Fruit fly (Drosophila melanogaster) whole organism, adult: ENCODE data around the gene Trp1.

Experiments
- CG11617 ChIP-seq: fragments of 200-800 bp; sonication (Bioruptor generic); optimal IDR thresholded peaks from 2 replicates; lab custom pipeline; 2017; ENCODE audit warnings: mild to moderate bottlenecking, missing biosample characterization, missing genetic modification reagents, missing genetic modification characterization
- CG12768 ChIP-seq: fragments of 200-800 bp; sonication (Bioruptor generic); optimal IDR thresholded peaks from 2 replicates; lab custom pipeline; 2017; ENCODE audit warnings: missing biosample characterization, missing genetic modification characterization, mild to moderate bottlenecking, moderate library complexity, missing genetic modification reagents
- CG14711 ChIP-seq: fragments of 200-800 bp; sonication (Bioruptor generic); optimal IDR thresholded peaks from 2 replicates; lab custom pipeline; 2018; ENCODE audit warnings: missing biosample characterization, mild to moderate bottlenecking, missing genetic modification characterization, moderate library complexity
- CG1620 ChIP-seq: fragments of 200-800 bp; sonication (Bioruptor generic); optimal IDR thresholded peaks from 2 replicates; lab custom pipeline; 2016; ENCODE audit warnings: missing biosample characterization, missing genetic modification characterization
- CG33017 ChIP-seq: fragments of 200-800 bp; sonication (Bioruptor generic); optimal IDR thresholded peaks from 2 replicates; lab custom pipeline; 2018; ENCODE audit warnings: missing biosample characterization, mild to moderate bottlenecking, missing genetic modification characterization, moderate library complexity
- CG7045 ChIP-seq: fragments of 200-800 bp; sonication (Bioruptor generic); optimal IDR thresholded peaks from 2 replicates; lab custom pipeline; 2017; ENCODE audit warnings: missing biosample characterization, mild to moderate bottlenecking, missing genetic modification characterization
- Clk ChIP-seq: fragments of 200-800 bp; sonication (Bioruptor generic); optimal IDR thresholded peaks from 2 replicates; lab custom pipeline; 2017; ENCODE audit warnings: missing biosample characterization, missing genetic modification characterization
- Crg-1 ChIP-seq: fragments of 200-800 bp; sonication (Bioruptor generic); optimal IDR thresholded peaks from 2 replicates; lab custom pipeline; 2016; ENCODE audit warnings: missing biosample characterization, missing genetic modification characterization
- bab1 ChIP-seq: fragments of 200-800 bp; sonication (Bioruptor generic); optimal IDR thresholded peaks from 3 replicates; lab custom pipeline; 2019; ENCODE audit warnings: missing biosample characterization, mild to moderate bottlenecking, missing genetic modification characterization, moderate library complexity
- cnc ChIP-seq, 2 experiments: fragments of >200 bp; optimal IDR thresholded peaks; 2 replicates each; lab custom pipeline; 2017
- kay ChIP-seq: fragments of 200-800 bp; sonication (Bioruptor generic); peaks from one replicate; lab custom pipeline; 2016; ENCODE audit warnings: missing biosample characterization, missing genetic modification characterization, borderline replicate concordance
- ovo ChIP-seq: fragments of 200-800 bp; sonication (Bioruptor generic); optimal IDR thresholded peaks from 2 replicates; lab custom pipeline; 2016; ENCODE audit warnings: missing biosample characterization, missing genetic modification characterization
- toe ChIP-seq: fragments of 200-800 bp; sonication (Bioruptor generic); optimal IDR thresholded peaks from 2 replicates; lab custom pipeline; 2016; ENCODE audit warnings: missing biosample characterization, missing genetic modification characterization

DNA sequence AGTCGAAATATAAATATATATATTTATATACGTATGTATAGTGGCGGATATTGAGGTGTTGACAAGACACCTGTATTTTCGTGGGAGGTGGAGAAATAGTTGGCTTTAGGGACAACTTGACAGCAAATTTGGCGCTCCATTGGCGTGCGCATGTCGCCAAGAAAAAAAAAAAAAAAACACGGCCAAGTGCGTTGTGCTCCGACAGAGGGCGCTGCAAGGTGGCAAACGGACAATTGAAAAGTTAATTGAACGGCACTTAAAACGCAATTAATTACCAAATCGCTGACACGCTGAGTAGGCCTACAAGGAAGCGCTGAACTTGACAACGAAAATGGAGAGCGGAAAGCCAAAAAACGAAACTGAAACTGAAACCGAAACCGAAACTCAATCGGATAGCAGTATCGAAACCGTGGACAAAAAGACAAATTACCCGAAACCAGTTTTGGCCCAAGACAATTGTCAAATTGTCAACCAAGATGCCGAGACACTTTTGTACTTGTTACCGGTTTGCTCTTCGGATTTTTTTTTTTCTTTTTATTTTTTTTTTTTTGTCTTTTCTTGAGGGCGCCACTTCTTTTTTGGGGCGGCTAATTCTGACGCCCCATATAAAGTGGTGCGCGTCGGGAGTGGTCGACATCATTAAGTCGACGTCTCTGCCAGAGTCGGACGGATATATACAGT lies 44.5 kb downstream of the Trp1 start, which contains the start of gene Cpr31A:
- TF ChIP-seq CG33017 (tag; lab: Kevin White, UChicago) = no peak
- TF ChIP-seq cnc (optimal IDR thresholded peaks at IDR 0.05; lab: Kevin White, UChicago) = no peak
- TF ChIP-seq toe (GFP tag; lab: Kevin White, UChicago) = no peak
- no peak for TF ChIP-seq CG11617 (GFP tag; lab: Kevin White, UChicago)
- TF ChIP-seq CG7045 (GFP tag; lab: Kevin White, UChicago) = no peak
- no peak for TF ChIP-seq CG14711
- no peak for TF ChIP-seq CG12768 (GFP tag; lab: Kevin White, UChicago)
- TF ChIP-seq kay (GFP tag; lab: Kevin White, UChicago) = no peak
- no peak for TF ChIP-seq ovo (GFP tag; lab: Kevin White, UChicago)
- TF ChIP-seq Crg-1 (GFP tag; lab: Kevin White, UChicago) = no peak
- no peak for TF ChIP-seq Clk (GFP tag; lab: Kevin White, UChicago)
- TF ChIP-seq CG1620 (GFP tag; lab: Kevin White, UChicago) = no peak
- no peak for TF ChIP-seq bab1 (GFP tag; lab: Kevin White, UChicago)
